Worm (Caenorhabditis elegans): Measurements from ENCODE around the gene ZK669.2.

ce11 chrII:7986928-7987327, 49.0 kb upstream of the ZK669.2 start:
- TF ChIP-seq ama-1 (optimal IDR thresholded peaks at IDR 0.05) (no peak), ceh-34 (tag; optimal IDR thresholded peaks at IDR 0.05) (no peak), nhr-232 (tag; optimal IDR thresholded peaks at IDR 0.05) (no peak), pha-4 (tag; optimal IDR thresholded peaks at IDR 0.05) (no peak), madf-2 (tag; optimal IDR thresholded peaks at IDR 0.05) (no peak), K02D7.2 (tag; optimal IDR thresholded peaks at IDR 0.05) (no peak), unc-42 (tag; optimal IDR thresholded peaks at IDR 0.05) (no peak), elt-2 (tag; optimal IDR thresholded peaks at IDR 0.05) (no peak), mec-3 (tag; optimal IDR thresholded peaks at IDR 0.05; ENCODE audit: borderline replicate concordance) (no peak), ceh-24 (tag; optimal IDR thresholded peaks at IDR 0.05) (no peak)
